Worm (Caenorhabditis elegans) whole organism, young adult: ENCODE data around the gene cysl-2.

Experiments
- B0019.2 ChIP-seq: fragments of 200-800 bp; sonication (Bioruptor generic); conservative IDR thresholded peaks from 2 replicates; pipeline ENCODE4 v1.3.6; 2022; ENCODE audit warnings: missing genetic modification reagents, missing genetic modification characterization, missing compliant biosample characterization
- B0035.1 ChIP-seq: sonication (generic microtip); optimal IDR thresholded peaks from 2 replicates; lab custom pipeline; 2016; ENCODE audit warnings: missing genetic modification characterization, mild to moderate bottlenecking, missing compliant biosample characterization, missing genotype, missing genetic modification reagents
- C17E4.6 ChIP-seq: fragments of 200-800 bp; sonication (Bioruptor generic); IDR thresholded peaks from 2 replicates; pipeline ENCODE4 v1.3.6; 2022; ENCODE audit warnings: missing genetic modification reagents, missing genetic modification characterization, missing compliant biosample characterization
- D2030.7 ChIP-seq: fragments of 200-800 bp; sonication (Bioruptor generic); IDR thresholded peaks from 2 replicates; pipeline ENCODE4 v1.3.6; 2022; ENCODE audit warnings: missing genetic modification reagents, missing genetic modification characterization, missing compliant biosample characterization
- F57A8.1 ChIP-seq: fragments of 200-800 bp; sonication (Bioruptor generic); optimal IDR thresholded peaks from 2 replicates; lab custom pipeline; 2018; ENCODE audit warnings: mild to moderate bottlenecking, missing genetic modification characterization, moderate library complexity, missing compliant biosample characterization
- Y53F4B.3 ChIP-seq: fragments of 200-800 bp; sonication (Bioruptor generic); IDR thresholded peaks from 2 replicates; pipeline ENCODE4 v1.3.6; 2022; ENCODE audit warnings: missing genetic modification reagents, missing genetic modification characterization, missing compliant biosample characterization
- Y67H2A.10 ChIP-seq: fragments of 200-800 bp; sonication (Bioruptor generic); conservative IDR thresholded peaks from 2 replicates; pipeline ENCODE4 v1.3.6; 2022; ENCODE audit warnings: missing genetic modification reagents, missing genetic modification characterization, missing compliant biosample characterization
- Y79H2A.3 ChIP-seq: fragments of 200-800 bp; sonication (Bioruptor generic); conservative IDR thresholded peaks from 2 replicates; pipeline ENCODE4 v1.3.6; 2022; ENCODE audit warnings: missing genetic modification reagents, missing genetic modification characterization, missing compliant biosample characterization
- aptf-2 ChIP-seq: fragments of 200-800 bp; sonication (Bioruptor generic); conservative IDR thresholded peaks from 2 replicates; pipeline ENCODE4 v1.3.6; 2022; ENCODE audit warnings: missing genetic modification reagents, missing genetic modification characterization, missing compliant biosample characterization
- athp-1 ChIP-seq: sonication (generic microtip); optimal IDR thresholded peaks from 2 replicates; lab custom pipeline; 2017; ENCODE audit warnings: mild to moderate bottlenecking, missing genetic modification characterization, missing compliant biosample characterization
- cebp-1 ChIP-seq, 2 experiments: fragments of 200-800 bp in 1 of 2; sonication (Bioruptor generic) in 1 of 2; sonication (generic microtip) in 1 of 2; IDR thresholded peaks in 1 of 2; optimal IDR thresholded peaks in 1 of 2; 2 replicates each; pipeline versions ENCODE4 v1.3.6 to Lab custom; 2017 to 2022; ENCODE audit warnings: missing compliant biosample characterization in 2 of 2, missing genetic modification characterization in 2 of 2, mild to moderate bottlenecking in 1 of 2, missing genetic modification reagents in 1 of 2, moderate library complexity in 1 of 2
- ceh-100 ChIP-seq: fragments of 200-800 bp; sonication (Bioruptor generic); IDR thresholded peaks from 2 replicates; pipeline ENCODE4 v1.3.6; 2022; ENCODE audit warnings: missing genetic modification reagents, missing genetic modification characterization, missing compliant biosample characterization
- ceh-40 ChIP-seq: fragments of 200-800 bp; sonication (Bioruptor generic); IDR thresholded peaks from 2 replicates; pipeline ENCODE4 v1.3.6; 2022; ENCODE audit warnings: missing genetic modification characterization, missing compliant biosample characterization
- ceh-58 ChIP-seq: fragments of 200-800 bp; sonication (Bioruptor generic); IDR thresholded peaks from 2 replicates; pipeline ENCODE4 v1.3.6; 2022; ENCODE audit warnings: missing genetic modification characterization, missing compliant biosample characterization
- ceh-79 ChIP-seq: sonication (generic microtip); optimal IDR thresholded peaks from 2 replicates; lab custom pipeline; 2017; ENCODE audit warnings: mild to moderate bottlenecking, missing genetic modification characterization, missing compliant biosample characterization
- ceh-91 ChIP-seq: fragments of 200-800 bp; sonication (Bioruptor generic); IDR thresholded peaks from 2 replicates; pipeline ENCODE4 v1.3.6; 2022; ENCODE audit warnings: missing genetic modification reagents, missing genetic modification characterization, missing compliant biosample characterization
- egl-18 ChIP-seq: fragments of 200-800 bp; sonication (Bioruptor generic); IDR thresholded peaks from 2 replicates; pipeline ENCODE4 v1.3.6; 2022; ENCODE audit warnings: missing genetic modification reagents, missing genetic modification characterization, missing compliant biosample characterization
- egl-44 ChIP-seq: fragments of 200-800 bp; sonication (Bioruptor generic); IDR thresholded peaks from 2 replicates; pipeline ENCODE4 v1.3.6; 2022; ENCODE audit warnings: missing genetic modification reagents, missing genetic modification characterization, missing compliant biosample characterization
- ets-4 ChIP-seq: fragments of 200-800 bp; sonication (Bioruptor generic); optimal IDR thresholded peaks from 2 replicates; lab custom pipeline; 2018; ENCODE audit warnings: mild to moderate bottlenecking, missing genetic modification characterization, missing compliant biosample characterization
- fkh-3 ChIP-seq: sonication (generic microtip); optimal IDR thresholded peaks from 2 replicates; lab custom pipeline; 2016; ENCODE audit warnings: mild to moderate bottlenecking, missing genetic modification characterization, missing compliant biosample characterization
- hlh-26 ChIP-seq: fragments of 200-800 bp; sonication (Bioruptor generic); conservative IDR thresholded peaks from 2 replicates; pipeline ENCODE4 v1.3.6; 2022; ENCODE audit warnings: missing genetic modification reagents, missing genetic modification characterization, missing compliant biosample characterization
- hmg-1.2 ChIP-seq: fragments of 200-800 bp; sonication (Bioruptor generic); IDR thresholded peaks from 2 replicates; pipeline ENCODE4 v1.3.6; 2022; ENCODE audit warnings: missing genetic modification reagents, missing genetic modification characterization, missing compliant biosample characterization
- let-526 ChIP-seq: fragments of 200-800 bp; sonication (Bioruptor generic); IDR thresholded peaks from 2 replicates; pipeline ENCODE4 v1.3.6; 2022; ENCODE audit warnings: missing genetic modification reagents, missing genetic modification characterization, missing compliant biosample characterization
- let-607 ChIP-seq, 2 experiments: fragments of 200-800 bp in 1 of 2; sonication (Bioruptor generic) in 1 of 2; sonication (generic microtip) in 1 of 2; optimal IDR thresholded peaks; 2 replicates each; lab custom pipeline; 2016 to 2018; ENCODE audit warnings: mild to moderate bottlenecking in 2 of 2, missing compliant biosample characterization in 2 of 2, missing genetic modification characterization in 2 of 2, moderate library complexity in 2 of 2, missing genotype in 1 of 2
- lin-35 ChIP-seq, 3 experiments: fragments of 150-350 bp in 2 of 3; sonication (generic microtip) in 1 of 3; optimal IDR thresholded peaks; 2 replicates each; lab custom pipeline; 2014 to 2018; ENCODE audit warnings: missing biosample characterization in 3 of 3, missing genetic modification characterization in 3 of 3, missing genetic modification reagents in 3 of 3
- lin-40 ChIP-seq: sonication (generic microtip); optimal IDR thresholded peaks from 2 replicates; lab custom pipeline; 2016; ENCODE audit warnings: missing genetic modification characterization, mild to moderate bottlenecking, missing compliant biosample characterization, missing genotype, missing genetic modification reagents
- lin-54 ChIP-seq: fragments of 200-800 bp; sonication (Bioruptor generic); optimal IDR thresholded peaks from 2 replicates; lab custom pipeline; 2018; ENCODE audit warnings: mild to moderate bottlenecking, missing genetic modification characterization, missing compliant biosample characterization
- lir-1 ChIP-seq: fragments of 200-800 bp; sonication (Bioruptor generic); conservative IDR thresholded peaks from 2 replicates; pipeline ENCODE4 v1.3.6; 2022; ENCODE audit warnings: missing genetic modification reagents, missing genetic modification characterization, missing compliant biosample characterization
- madf-3 ChIP-seq: fragments of 200-800 bp; sonication (Bioruptor generic); IDR thresholded peaks from 2 replicates; pipeline ENCODE4 v1.3.6; 2022; ENCODE audit warnings: missing genetic modification reagents, missing genetic modification characterization, missing compliant biosample characterization
- madf-8 ChIP-seq: fragments of 200-800 bp; sonication (Bioruptor generic); conservative IDR thresholded peaks from 2 replicates; pipeline ENCODE4 v1.3.6; 2022; ENCODE audit warnings: missing genetic modification reagents, missing genetic modification characterization, missing compliant biosample characterization
- mel-28 ChIP-seq: sonication (generic microtip); optimal IDR thresholded peaks from 2 replicates; lab custom pipeline; 2016; ENCODE audit warnings: borderline replicate concordance, mild to moderate bottlenecking, missing genetic modification characterization, missing compliant biosample characterization
- nhr-27 ChIP-seq: fragments of 200-800 bp; sonication (Bioruptor generic); optimal IDR thresholded peaks from 2 replicates; lab custom pipeline; 2018; ENCODE audit warnings: mild to moderate bottlenecking, missing genetic modification characterization, moderate library complexity, missing compliant biosample characterization
- nhr-80 ChIP-seq: sonication (generic microtip); optimal IDR thresholded peaks from 2 replicates; lab custom pipeline; 2016; ENCODE audit warnings: missing genetic modification characterization, missing compliant biosample characterization
- pha-4 ChIP-seq: fragments of 150-350 bp; sonication (generic microtip); optimal IDR thresholded peaks from 2 replicates; lab custom pipeline; 2014; ENCODE audit warnings: missing biosample characterization, missing genetic modification reagents, missing genetic modification characterization
- rcor-1 ChIP-seq: fragments of 200-800 bp; sonication (Bioruptor generic); IDR thresholded peaks from 2 replicates; pipeline ENCODE4 v1.3.6; 2022; ENCODE audit warnings: missing genetic modification reagents, missing genetic modification characterization, missing compliant biosample characterization
- rec-8 ChIP-seq, 2 experiments: sonication (generic microtip); optimal IDR thresholded peaks; 2 replicates each; lab custom pipeline; 2016; ENCODE audit warnings: mild to moderate bottlenecking in 2 of 2, missing genetic modification characterization in 2 of 2, missing genetic modification reagents in 2 of 2, missing genotype in 2 of 2, missing biosample characterization in 1 of 2, missing compliant biosample characterization in 1 of 2, moderate library complexity in 1 of 2
- sdz-38 ChIP-seq: sonication (generic microtip); optimal IDR thresholded peaks from 2 replicates; lab custom pipeline; 2016; ENCODE audit warnings: missing genotype, missing genetic modification characterization, missing compliant biosample characterization
- snpc-4 ChIP-seq, 5 experiments: fragments of 150-350 bp in 1 of 5; sonication (generic microtip) in 4 of 5; optimal IDR thresholded peaks; 2 replicates each; lab custom pipeline; 2014 to 2018; ENCODE audit warnings: missing genetic modification characterization in 5 of 5, missing biosample characterization in 3 of 5, antibody characterized with exemption in 2 of 5, mild to moderate bottlenecking in 2 of 5, missing compliant biosample characterization in 2 of 5, missing genotype in 2 of 5, moderate library complexity in 2 of 5, missing genetic modification reagents in 1 of 5
- somi-1 ChIP-seq: fragments of 200-800 bp; sonication (Bioruptor generic); optimal IDR thresholded peaks from 2 replicates; lab custom pipeline; 2018; ENCODE audit warnings: mild to moderate bottlenecking, missing genetic modification characterization, missing compliant biosample characterization
- tbx-9 ChIP-seq: sonication (generic microtip); optimal IDR thresholded peaks from 2 replicates; lab custom pipeline; 2016; ENCODE audit warnings: borderline replicate concordance, missing genetic modification characterization, inconsistent platforms, missing compliant biosample characterization
- tlf-1 ChIP-seq: fragments of 200-800 bp; sonication (Bioruptor generic); optimal IDR thresholded peaks from 2 replicates; lab custom pipeline; 2018; ENCODE audit warnings: mild to moderate bottlenecking, missing genetic modification characterization, missing compliant biosample characterization
- unc-130 ChIP-seq: sonication (generic microtip); optimal IDR thresholded peaks from 2 replicates; lab custom pipeline; 2016; ENCODE audit warnings: missing genetic modification reagents, missing genetic modification characterization, missing compliant biosample characterization
- ztf-18 ChIP-seq: sonication (generic microtip); optimal IDR thresholded peaks from 2 replicates; lab custom pipeline; 2016; ENCODE audit warnings: missing genotype, mild to moderate bottlenecking, missing genetic modification characterization, missing compliant biosample characterization
- ztf-25 ChIP-seq: fragments of 200-800 bp; sonication (Bioruptor generic); IDR thresholded peaks from 2 replicates; pipeline ENCODE4 v1.3.6; 2022; ENCODE audit warnings: missing genetic modification reagents, missing genetic modification characterization, missing compliant biosample characterization
- ztf-28 ChIP-seq: fragments of 200-800 bp; sonication (Bioruptor generic); IDR thresholded peaks from 2 replicates; pipeline ENCODE4 v1.3.6; 2022; ENCODE audit warnings: missing genetic modification reagents, missing genetic modification characterization, missing compliant biosample characterization
- ztf-6 ChIP-seq: fragments of 200-800 bp; sonication (Bioruptor generic); IDR thresholded peaks from 2 replicates; pipeline ENCODE4 v1.3.6; 2022; ENCODE audit warnings: missing genetic modification reagents, missing genetic modification characterization, missing compliant biosample characterization

Gene cysl-2

ce11 chrII:14528233-14528802, 34.1 kb upstream of the cysl-2 start, which contains the start of the genes F57C2.5 and spat-1 (continued):
- peak; percentile 42 for TF ChIP-seq ztf-18 (tag; lab: Kevin White, UChicago)
- no peak for TF ChIP-seq ets-4 (GFP tag; lab: Kevin White, UChicago)
- peak; percentile 74 for TF ChIP-seq unc-130
- peak; percentile 45; the same call in 1 of the 2 replicates for TF ChIP-seq ztf-28 (GFP tag; lab: Robert Waterston, UW)
- no peak for TF ChIP-seq tlf-1 (GFP tag; lab: Kevin White, UChicago)
- TF ChIP-seq fkh-3 = no peak
- peak; percentile 76; the same call in 1 of the 2 replicates for TF ChIP-seq D2030.7 (GFP tag; lab: Robert Waterston, UW)
- TF ChIP-seq ceh-79 (tag; lab: Kevin White, UChicago) = no peak
- no peak for TF ChIP-seq hlh-26 (GFP tag; lab: Robert Waterston, UW)
- no peak for TF ChIP-seq Y67H2A.10 (GFP tag; lab: Robert Waterston, UW)
- TF ChIP-seq C17E4.6 (GFP tag; lab: Robert Waterston, UW) = no peak
- TF ChIP-seq somi-1 (GFP tag; lab: Kevin White, UChicago) = no peak
- no peak for TF ChIP-seq B0019.2 (GFP tag; lab: Robert Waterston, UW)
- TF ChIP-seq B0035.1 (tag; lab: Kevin White, UChicago) = no peak
- TF ChIP-seq ceh-100 (GFP tag; lab: Robert Waterston, UW) = peak; percentile 97
- peak; percentile 36 for TF ChIP-seq athp-1 (tag; lab: Kevin White, UChicago)
- TF ChIP-seq egl-44 (GFP tag; lab: Robert Waterston, UW) = no peak
- TF ChIP-seq sdz-38 (tag; lab: Kevin White, UChicago) = no peak
- no peak for TF ChIP-seq pha-4 (tag; lab: Kevin White, UChicago)
- no peak for TF ChIP-seq tbx-9
- no peak for TF ChIP-seq egl-18 (GFP tag; lab: Robert Waterston, UW)
- no peak for TF ChIP-seq ceh-40 (GFP tag; lab: Robert Waterston, UW)
- peak; percentile 78; the same call in 1 of the 2 replicates for TF ChIP-seq aptf-2 (GFP tag; lab: Robert Waterston, UW)
- no peak for TF ChIP-seq lir-1 (GFP tag; lab: Robert Waterston, UW)
- 0 out of 2 replicates have a peak, but pooled peaks have one; percentile 10 for TF ChIP-seq let-526
- peak; percentile 12; the same call in 1 of the 2 replicates for TF ChIP-seq madf-8 (GFP tag; lab: Robert Waterston, UW)
- no peak for TF ChIP-seq lin-35 (GFP tag; optimal IDR thresholded peaks at IDR 0.05; lab: Kevin White, UChicago)
- no peak for TF ChIP-seq ceh-58
- peak; percentile 76 for TF ChIP-seq ceh-91 (GFP tag; lab: Robert Waterston, UW)
- no peak for TF ChIP-seq cebp-1 (GFP tag; IDR thresholded peaks at IDR 0.05; lab: Robert Waterston, UW)
- TF ChIP-seq cebp-1 (tag; optimal IDR thresholded peaks at IDR 0.05; lab: Kevin White, UChicago) = peak; percentile 49
- TF ChIP-seq nhr-80 (tag; lab: Kevin White, UChicago) = peak; percentile 62
- TF ChIP-seq Y79H2A.3 (GFP tag; lab: Robert Waterston, UW) = no peak; the same call in 1 of the 2 replicates
- no peak for TF ChIP-seq snpc-4 (GFP tag; optimal IDR thresholded peaks at IDR 0.05; lab: Kevin White, UChicago)
- peak in 3 of 4 experiments; percentile 27 to 44 (median 40) for TF ChIP-seq snpc-4 (tag; optimal IDR thresholded peaks at IDR 0.05; lab: Kevin White, UChicago)
- no peak for TF ChIP-seq ztf-6
- peak in 1 of 2 experiments; percentile 32 for TF ChIP-seq let-607 (tag; optimal IDR thresholded peaks at IDR 0.05; lab: Kevin White, UChicago)
- TF ChIP-seq lin-40 (tag; lab: Kevin White, UChicago) = peak; percentile 73
- no peak for TF ChIP-seq ztf-25 (GFP tag; lab: Robert Waterston, UW)
- TF ChIP-seq hmg-1.2 = peak; percentile 49; the same call in 1 of the 2 replicates
- no peak for TF ChIP-seq madf-3
- no peak for TF ChIP-seq nhr-27
- TF ChIP-seq rec-8 (tag; optimal IDR thresholded peaks at IDR 0.05; lab: Kevin White, UChicago) = no peak
- TF ChIP-seq mel-28 (tag; lab: Kevin White, UChicago) = no peak
- TF ChIP-seq rcor-1 = 0 out of 2 replicates have a peak, but pooled peaks have one; percentile 10
- TF ChIP-seq Y53F4B.3 = no peak
- no peak for TF ChIP-seq F57A8.1 (GFP tag; lab: Kevin White, UChicago)
- peak; percentile 22 for TF ChIP-seq lin-54
